Worm (Caenorhabditis elegans): ENCODE results near the gene C50H2.7.

DNA sequence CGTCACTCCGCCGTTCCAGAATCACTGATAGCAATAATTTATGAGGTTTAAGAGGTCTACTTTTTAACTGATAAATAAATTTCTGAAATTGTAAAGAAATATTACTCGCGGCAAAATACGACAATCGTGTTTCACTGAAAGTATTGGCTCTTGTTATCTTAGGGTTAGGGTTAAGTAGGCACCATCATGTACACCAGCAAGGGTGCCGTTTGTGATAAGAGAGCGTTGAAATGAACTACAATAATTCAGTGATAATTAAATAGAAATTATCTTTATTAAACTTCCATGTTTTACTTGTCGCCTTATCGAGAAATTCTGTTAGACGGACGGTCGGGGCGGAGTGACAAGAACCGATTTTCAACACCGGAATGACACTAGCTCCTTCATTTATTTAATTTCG lies 3.1 kb downstream of the C50H2.7 start:
- TF ChIP-seq klf-2 (GFP tag; conservative IDR thresholded peaks at IDR 0.05) (no peak), ref-1 (GFP tag; conservative IDR thresholded peaks at IDR 0.05) (no peak), tab-1 (GFP tag; IDR thresholded peaks at IDR 0.05) (no peak), flt-1 (GFP tag; IDR thresholded peaks at IDR 0.05) (no peak), med-1 (GFP tag; optimal IDR thresholded peaks at IDR 0.05; ENCODE audit: insufficient read depth) (no peak), T22C8.4 (GFP tag; IDR thresholded peaks at IDR 0.05) (no peak), ztf-29 (GFP tag; IDR thresholded peaks at IDR 0.05) (no peak)
